Worm (Caenorhabditis elegans) whole organism, midembryonic: ENCODE results near the gene T04B2.7.

Experiments
- T22C8.4 ChIP-seq: fragments of 200-800 bp; sonication (Bioruptor generic); IDR thresholded peaks from 2 replicates; pipeline ENCODE4 v1.3.6; 2022; ENCODE audit warnings: missing genetic modification characterization, missing compliant biosample characterization
- cog-1 ChIP-seq: sonication (generic microtip); optimal IDR thresholded peaks from 2 replicates; lab custom pipeline; 2016; ENCODE audit warnings: missing genetic modification characterization, missing compliant biosample characterization
- flt-1 ChIP-seq: fragments of 200-800 bp; sonication (Bioruptor generic); IDR thresholded peaks from 2 replicates; pipeline ENCODE4 v1.3.6; 2022; ENCODE audit warnings: missing genetic modification characterization, missing compliant biosample characterization
- klf-2 ChIP-seq: fragments of 200-800 bp; sonication (Bioruptor generic); conservative IDR thresholded peaks from 2 replicates; pipeline ENCODE4 v1.3.6; 2022; ENCODE audit warnings: missing genetic modification reagents, missing genetic modification characterization, missing compliant biosample characterization
- med-1 ChIP-seq: sonication (generic microtip); optimal IDR thresholded peaks from 2 replicates; lab custom pipeline; 2017; ENCODE audit warnings: missing genetic modification characterization, mild to moderate bottlenecking, missing compliant biosample characterization, antibody characterized with exemption, missing genetic modification reagents; ENCODE audit not compliant: insufficient read depth
- ref-1 ChIP-seq: fragments of 200-800 bp; sonication (Bioruptor generic); conservative IDR thresholded peaks from 2 replicates; pipeline ENCODE4 v1.3.6; 2022; ENCODE audit warnings: missing genetic modification reagents, missing genetic modification characterization, missing compliant biosample characterization
- tab-1 ChIP-seq: fragments of 200-800 bp; sonication (Bioruptor generic); IDR thresholded peaks from 2 replicates; pipeline ENCODE4 v1.3.6; 2022; ENCODE audit warnings: missing genetic modification characterization, missing compliant biosample characterization
- ztf-23 ChIP-seq: fragments of 200-800 bp; sonication (Bioruptor generic); IDR thresholded peaks from 2 replicates; pipeline ENCODE4 v1.3.6; 2022; ENCODE audit warnings: missing genetic modification reagents, missing genetic modification characterization, missing compliant biosample characterization
- ztf-29 ChIP-seq: fragments of 200-800 bp; sonication (Bioruptor generic); IDR thresholded peaks from 2 replicates; pipeline ENCODE4 v1.3.6; 2022; ENCODE audit warnings: missing genetic modification reagents, missing genetic modification characterization, missing compliant biosample characterization

Gene T04B2.7

DNA sequence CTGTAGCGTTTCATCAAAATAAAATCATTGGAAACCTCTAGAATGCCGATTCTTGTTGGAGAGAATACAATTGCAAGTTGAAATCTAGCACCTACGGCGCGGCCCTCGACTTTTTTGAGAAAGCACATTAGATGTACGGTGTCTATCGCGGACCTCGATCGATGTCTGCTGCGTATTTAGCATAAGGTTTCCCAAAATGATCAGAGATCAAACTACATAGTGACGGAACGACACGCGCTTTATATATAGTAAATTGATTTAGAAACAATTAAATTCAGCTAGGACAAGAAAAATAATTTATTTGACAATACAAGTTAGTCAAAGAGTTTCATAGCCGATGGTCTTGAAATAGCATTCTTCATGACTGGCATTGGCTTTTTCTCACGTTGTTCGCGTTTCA lies 29.9 kb downstream of the T04B2.7 start:
- no peak for TF ChIP-seq cog-1

DNA sequence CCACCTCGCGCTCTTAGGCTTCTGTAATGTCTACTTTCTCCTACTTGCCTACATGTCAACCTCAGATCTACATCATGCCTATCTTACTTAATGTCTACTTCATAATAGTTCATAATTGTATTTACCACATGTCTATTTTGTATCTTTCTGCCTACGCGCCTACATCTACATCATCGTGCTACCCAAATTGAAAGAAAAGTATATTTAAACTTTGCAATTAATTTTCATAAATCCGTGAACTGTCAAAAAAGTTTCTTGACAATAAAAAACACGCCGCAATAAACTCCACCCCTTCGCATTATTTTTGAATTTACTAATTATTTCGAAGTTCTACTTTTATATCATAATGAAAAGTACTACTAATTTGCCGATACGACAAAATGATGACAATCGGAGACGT lies 33.0 kb downstream of the T04B2.7 start, which contains the start of gene F44D12.8:
F44D12.8 (plus strand) TSS at position 301 of the 400 bp plus-strand sequence.
- TF ChIP-seq flt-1 (GFP tag; lab: Robert Waterston, UW) (no peak), ref-1 (GFP tag; lab: Robert Waterston, UW) (no peak), T22C8.4 (GFP tag; lab: Robert Waterston, UW) (no peak), med-1 (no peak), tab-1 (GFP tag; lab: Robert Waterston, UW) (no peak), cog-1 (no peak), ztf-23 (GFP tag; lab: Robert Waterston, UW) (no peak), ztf-29 (no peak), klf-2 (GFP tag; lab: Robert Waterston, UW) (no peak)

DNA sequence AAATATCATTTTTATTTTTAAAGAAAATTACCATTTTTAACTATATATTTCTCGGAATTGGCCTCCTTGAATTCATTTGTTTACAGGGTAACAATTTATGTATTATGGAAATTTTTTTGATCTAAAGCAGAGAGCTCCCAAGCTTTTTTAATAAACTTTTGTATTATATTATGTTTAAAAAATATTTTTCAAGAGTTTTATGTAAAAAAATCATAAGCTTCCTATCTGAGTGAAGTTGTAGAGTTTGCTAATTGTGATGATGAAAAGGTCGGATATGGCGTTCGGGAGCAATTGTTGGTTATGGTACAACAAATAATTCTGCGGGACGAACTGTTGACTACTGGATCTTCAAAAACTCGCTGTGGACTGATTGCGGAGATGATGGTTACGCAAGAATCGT lies 34.8 kb downstream of the T04B2.7 start, which contains the start of gene F44D12.19:
F44D12.19 (plus strand) TSS at position 301 of the 400 bp plus-strand sequence.
- TF ChIP-seq klf-2 (GFP tag; lab: Robert Waterston, UW) (no peak), med-1 (no peak), ztf-29 (no peak), cog-1 (no peak), tab-1 (GFP tag; lab: Robert Waterston, UW) (no peak), ztf-23 (GFP tag; lab: Robert Waterston, UW) (no peak), ref-1 (GFP tag; lab: Robert Waterston, UW) (no peak), T22C8.4 (GFP tag; lab: Robert Waterston, UW) (no peak), flt-1 (GFP tag; lab: Robert Waterston, UW) (no peak)

DNA sequence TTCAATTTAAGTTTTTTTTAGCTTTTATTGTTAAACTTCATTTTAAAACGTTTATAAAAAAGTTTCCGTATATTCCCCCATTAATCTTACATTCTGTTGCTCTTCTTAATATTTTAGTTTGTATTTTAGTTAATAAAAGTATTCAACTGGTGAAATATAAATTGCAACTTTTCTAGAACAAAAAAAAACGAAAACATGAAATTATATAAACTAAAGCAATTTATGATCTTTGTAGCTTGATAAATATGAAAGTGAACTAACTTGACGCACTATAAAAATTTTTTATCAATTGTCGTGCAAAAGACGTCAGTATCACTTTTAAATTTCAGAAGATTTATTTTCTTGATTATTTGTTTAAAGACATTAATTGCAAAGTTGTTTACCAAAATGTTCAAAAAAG lies 38.4 kb downstream of the T04B2.7 start, which contains the start of gene F44D12.2:
F44D12.2 (minus strand) TSS at position 101 of the 400 bp plus-strand sequence.
- TF ChIP-seq T22C8.4 (GFP tag; lab: Robert Waterston, UW) = no peak
- TF ChIP-seq ref-1 (GFP tag; lab: Robert Waterston, UW) = no peak
- no peak for TF ChIP-seq flt-1 (GFP tag; lab: Robert Waterston, UW)

DNA sequence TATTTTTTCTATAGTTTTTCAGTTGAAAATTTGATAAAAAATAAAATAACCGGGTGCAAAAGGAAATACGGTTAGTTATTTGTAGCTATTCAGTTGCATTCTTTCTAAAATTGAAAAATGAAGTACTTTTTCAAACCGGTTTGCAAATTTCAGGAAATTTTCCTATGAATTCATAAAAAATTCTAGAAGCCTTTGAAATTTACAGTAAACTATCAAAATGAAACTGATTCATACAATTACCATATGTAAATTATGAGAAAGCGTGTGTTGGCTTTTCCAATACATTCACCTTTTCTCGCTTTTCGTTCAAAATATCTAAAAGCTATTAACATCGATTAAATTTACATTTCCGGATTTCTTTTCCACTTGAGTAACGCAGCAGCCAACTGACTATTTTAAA lies 39.1 kb downstream of the T04B2.7 start, which contains the start of gene ent-7:
ent-7 (plus strand) TSS at position 301 of the 400 bp plus-strand sequence.
- no peak for TF ChIP-seq tab-1 (GFP tag; lab: Robert Waterston, UW)

DNA sequence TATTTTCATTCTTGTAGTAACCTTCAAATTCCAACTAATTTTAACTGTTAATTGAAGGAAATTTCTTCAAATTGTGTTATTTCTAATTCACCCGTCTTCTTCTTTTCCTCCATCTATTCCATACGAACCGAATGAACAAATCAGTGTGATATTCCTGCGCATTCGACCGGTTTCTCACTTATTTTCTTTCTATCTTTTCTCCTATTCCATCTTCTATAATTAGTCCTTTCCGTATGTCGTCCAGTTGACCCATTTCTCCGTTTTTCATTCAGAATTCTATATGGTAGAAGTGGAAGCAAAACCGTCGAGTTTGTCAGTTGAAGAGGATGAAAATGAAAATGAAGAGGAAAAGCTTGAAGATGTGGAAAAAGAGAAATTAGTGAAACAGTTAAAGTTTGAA lies 46.5 kb downstream of the T04B2.7 start, which contains the start of gene magu-4:
magu-4 (plus strand) TSS at position 218 of the 400 bp plus-strand sequence.
- TF ChIP-seq T22C8.4 (GFP tag; lab: Robert Waterston, UW) = no peak
- TF ChIP-seq ztf-23 (GFP tag; lab: Robert Waterston, UW) = no peak
- no peak for TF ChIP-seq ztf-29

DNA sequence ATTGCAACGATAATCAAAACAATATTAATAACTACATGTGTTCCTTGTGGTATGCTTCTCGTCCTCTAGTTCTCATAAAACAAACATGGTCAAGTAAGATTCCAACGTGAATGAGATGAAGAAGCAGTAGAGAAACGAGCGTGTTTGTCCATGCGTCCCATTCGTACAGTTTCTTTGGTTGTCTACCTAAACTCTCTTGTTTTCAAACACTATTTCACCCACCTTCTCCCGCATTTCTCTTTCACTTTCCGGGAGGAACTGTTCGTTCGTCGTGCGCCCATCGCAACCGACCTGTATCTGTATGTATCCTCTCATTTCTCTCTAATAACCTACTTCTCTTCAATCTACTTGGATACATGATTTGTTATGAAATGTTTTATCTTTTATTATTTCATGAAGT lies 48.3 kb downstream of the T04B2.7 start:
- TF ChIP-seq flt-1 (GFP tag; lab: Robert Waterston, UW) (no peak), ref-1 (GFP tag; lab: Robert Waterston, UW) (no peak), ztf-29 (no peak), ztf-23 (GFP tag; lab: Robert Waterston, UW) (no peak), tab-1 (GFP tag; lab: Robert Waterston, UW) (no peak), klf-2 (GFP tag; lab: Robert Waterston, UW) (no peak), med-1 (no peak), cog-1 (no peak), T22C8.4 (GFP tag; lab: Robert Waterston, UW) (no peak)

DNA sequence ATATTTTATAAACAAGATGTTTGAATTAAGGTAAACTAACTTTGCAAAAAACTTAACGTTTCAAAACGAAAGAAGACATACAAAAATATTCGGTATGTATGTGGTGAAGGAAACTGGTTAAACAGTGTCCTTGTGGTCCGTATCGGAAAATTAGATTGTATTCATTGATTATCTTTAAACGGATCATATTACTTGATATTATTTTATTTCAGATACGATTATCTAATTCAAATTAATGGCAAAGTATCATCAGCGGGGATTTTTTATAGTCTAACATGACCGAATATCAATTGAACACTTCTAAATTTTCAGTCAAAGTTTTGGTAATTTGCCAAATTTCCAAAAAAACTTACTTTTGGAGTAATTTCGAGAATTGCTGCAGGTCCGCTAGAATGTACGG lies 49.2 kb downstream of the T04B2.7 start, which contains the start of gene C47E12.13:
C47E12.13 (minus strand) TSS at position 101 of the 400 bp plus-strand sequence.
- TF ChIP-seq ztf-29 (no peak), cog-1 (no peak), med-1 (no peak), ztf-23 (GFP tag; lab: Robert Waterston, UW) (no peak), T22C8.4 (GFP tag; lab: Robert Waterston, UW) (no peak), flt-1 (GFP tag; lab: Robert Waterston, UW) (no peak), tab-1 (GFP tag; lab: Robert Waterston, UW) (no peak), klf-2 (GFP tag; lab: Robert Waterston, UW) (no peak), ref-1 (GFP tag; lab: Robert Waterston, UW) (no peak)
